Fruit fly (Drosophila melanogaster) whole organism, embryonic: ENCODE data around the gene CG10338.

Experiments
- Blimp-1 ChIP-seq: fragments of 200-800 bp; sonication (Bioruptor generic); optimal IDR thresholded peaks from 3 replicates; lab custom pipeline; 2018; ENCODE audit warnings: missing biosample characterization, missing genetic modification characterization, mild to moderate bottlenecking, moderate library complexity, missing genetic modification reagents
- CG11398 ChIP-seq: fragments of 200-800 bp; sonication (Bioruptor generic); optimal IDR thresholded peaks from 2 replicates; lab custom pipeline; 2016; ENCODE audit warnings: missing biosample characterization, missing genetic modification characterization
- CG11456 ChIP-seq: fragments of 200-800 bp; sonication (Bioruptor generic); IDR thresholded peaks from 3 replicates; pipeline ENCODE4 v1.3.6; 2022; ENCODE audit warnings: missing biosample characterization, missing genetic modification characterization
- CG11696 ChIP-seq: fragments of 200-800 bp; sonication (Bioruptor generic); IDR thresholded peaks from 2 replicates; pipeline ENCODE4 v1.3.6; 2022; ENCODE audit warnings: missing biosample characterization, missing genetic modification characterization
- CG12219 ChIP-seq: fragments of 200-800 bp; sonication (Bioruptor generic); optimal IDR thresholded peaks from 3 replicates; lab custom pipeline; 2018; ENCODE audit warnings: missing biosample characterization, mild to moderate bottlenecking, missing genetic modification characterization
- CG12391 ChIP-seq: fragments of 200-800 bp; sonication (Bioruptor generic); optimal IDR thresholded peaks from 3 replicates; lab custom pipeline; 2018; ENCODE audit warnings: missing biosample characterization, mild to moderate bottlenecking, missing genetic modification characterization, moderate library complexity
- CG13894 ChIP-seq: fragments of 200-800 bp; sonication (Bioruptor generic); optimal IDR thresholded peaks from 3 replicates; lab custom pipeline; 2018; ENCODE audit warnings: missing biosample characterization, mild to moderate bottlenecking, missing genetic modification characterization, moderate library complexity
- CG16815 ChIP-seq: fragments of 200-800 bp; sonication (Bioruptor generic); optimal IDR thresholded peaks from 3 replicates; lab custom pipeline; 2017; ENCODE audit warnings: missing biosample characterization, mild to moderate bottlenecking, missing genetic modification characterization
- CG17802 ChIP-seq: fragments of 200-800 bp; sonication (Bioruptor generic); optimal IDR thresholded peaks from 2 replicates; lab custom pipeline; 2018; ENCODE audit warnings: missing biosample characterization, mild to moderate bottlenecking, missing genetic modification characterization, moderate library complexity
- CG18011 ChIP-seq: fragments of 200-800 bp; sonication (Bioruptor generic); optimal IDR thresholded peaks from 2 replicates; lab custom pipeline; 2017; ENCODE audit warnings: missing biosample characterization, missing genetic modification characterization, mild to moderate bottlenecking, moderate library complexity, missing genotype
- CG2199 ChIP-seq: fragments of 200-800 bp; sonication (Bioruptor generic); IDR thresholded peaks from 3 replicates; pipeline ENCODE4 v1.3.6; 2022; ENCODE audit warnings: missing biosample characterization, missing genetic modification characterization
- CG2889 ChIP-seq: fragments of 200-800 bp; sonication (Bioruptor generic); IDR thresholded peaks from 3 replicates; pipeline ENCODE4 v1.3.6; 2022; ENCODE audit warnings: missing biosample characterization, missing genetic modification characterization
- CG31388 ChIP-seq: fragments of 200-800 bp; sonication (Bioruptor generic); optimal IDR thresholded peaks from 2 replicates; lab custom pipeline; 2016; ENCODE audit warnings: missing biosample characterization, missing genetic modification characterization
- CG32532 ChIP-seq: fragments of 200-800 bp; sonication (Bioruptor generic); IDR thresholded peaks from 2 replicates; pipeline ENCODE4 v1.3.6; 2022; ENCODE audit warnings: missing biosample characterization, missing genetic modification characterization
- CG4404 ChIP-seq: fragments of 200-800 bp; sonication (Bioruptor generic); IDR thresholded peaks from 2 replicates; pipeline ENCODE4 v1.3.6; 2022; ENCODE audit warnings: missing biosample characterization, missing genetic modification characterization
- CG5180 ChIP-seq: fragments of 200-800 bp; sonication (Bioruptor generic); optimal IDR thresholded peaks from 3 replicates; lab custom pipeline; 2017; ENCODE audit warnings: missing biosample characterization, missing genetic modification characterization, mild to moderate bottlenecking, moderate library complexity, missing genetic modification reagents
- CG6654 ChIP-seq: fragments of 200-800 bp; sonication (Bioruptor generic); optimal IDR thresholded peaks from 2 replicates; lab custom pipeline; 2017; ENCODE audit warnings: missing biosample characterization, mild to moderate bottlenecking, missing genetic modification characterization
- CG7271 ChIP-seq: fragments of 200-800 bp; sonication (Bioruptor generic); optimal IDR thresholded peaks from 2 replicates; lab custom pipeline; 2018; ENCODE audit warnings: missing biosample characterization, mild to moderate bottlenecking, missing genetic modification characterization, moderate library complexity
- CG8281 ChIP-seq: fragments of 200-800 bp; sonication (Bioruptor generic); optimal IDR thresholded peaks from 2 replicates; lab custom pipeline; 2018; ENCODE audit warnings: missing biosample characterization, mild to moderate bottlenecking, missing genetic modification characterization, moderate library complexity
- CG9609 ChIP-seq: fragments of 200-800 bp; sonication (Bioruptor generic); optimal IDR thresholded peaks from 3 replicates; lab custom pipeline; 2016; ENCODE audit warnings: missing biosample characterization, missing genetic modification characterization
- CkIIα-i1 ChIP-seq: fragments of 200-800 bp; sonication (Bioruptor generic); IDR thresholded peaks from 2 replicates; pipeline ENCODE4 v1.3.6; 2022; ENCODE audit warnings: missing biosample characterization, missing genetic modification characterization
- Lhr ChIP-seq: fragments of 200-800 bp; sonication (Bioruptor generic); optimal IDR thresholded peaks from 3 replicates; lab custom pipeline; 2017; ENCODE audit warnings: mild to moderate bottlenecking, missing biosample characterization, missing genetic modification reagents, missing genetic modification characterization
- Med ChIP-seq: fragments of 200-800 bp; sonication (Bioruptor generic); peaks from one replicate; lab custom pipeline; 2016; ENCODE audit warnings: missing biosample characterization, missing genetic modification characterization, mild to moderate bottlenecking, inconsistent platforms, moderate library complexity
- Oaz ChIP-seq: fragments of 200-800 bp; sonication (Bioruptor generic); IDR thresholded peaks from 2 replicates; pipeline ENCODE4 v1.3.6; 2022; ENCODE audit warnings: missing biosample characterization, missing genetic modification characterization
- Sox100B ChIP-seq: fragments of 200-800 bp; sonication (Bioruptor generic); optimal IDR thresholded peaks from 3 replicates; lab custom pipeline; 2018; ENCODE audit warnings: missing biosample characterization, mild to moderate bottlenecking, missing genetic modification characterization
- Sry-β ChIP-seq: fragments of 200-800 bp; sonication (Bioruptor generic); optimal IDR thresholded peaks from 2 replicates; lab custom pipeline; 2018; ENCODE audit warnings: missing biosample characterization, mild to moderate bottlenecking, missing genetic modification characterization, moderate library complexity
- Taf1 ChIP-seq: fragments of 200-800 bp; sonication (Bioruptor generic); IDR thresholded peaks from 2 replicates; pipeline ENCODE4 v1.3.6; 2022; ENCODE audit warnings: missing biosample characterization, missing genetic modification characterization
- YL-1 ChIP-seq: fragments of 200-800 bp; sonication (Bioruptor generic); optimal IDR thresholded peaks from 3 replicates; lab custom pipeline; 2017; ENCODE audit warnings: missing biosample characterization, mild to moderate bottlenecking, missing genetic modification characterization
- abd-A ChIP-seq: fragments of 200-800 bp; sonication (Bioruptor generic); optimal IDR thresholded peaks from 3 replicates; lab custom pipeline; 2019; ENCODE audit warnings: missing biosample characterization, mild to moderate bottlenecking, missing genetic modification characterization, moderate library complexity
- bbx ChIP-seq: fragments of 200-800 bp; sonication (Bioruptor generic); IDR thresholded peaks from 2 replicates; pipeline ENCODE4 v1.3.6; 2022; ENCODE audit warnings: missing biosample characterization, missing genetic modification characterization; ENCODE audit not compliant: partially characterized antibody
- bcd ChIP-seq: fragments of 200-800 bp; sonication (Bioruptor generic); optimal IDR thresholded peaks from 2 replicates; lab custom pipeline; 2017; ENCODE audit warnings: missing biosample characterization, mild to moderate bottlenecking, missing genetic modification characterization
- chn ChIP-seq: fragments of 200-800 bp; sonication (Bioruptor generic); optimal IDR thresholded peaks from 2 replicates; lab custom pipeline; 2016; ENCODE audit warnings: missing biosample characterization, missing genetic modification characterization
- ci ChIP-seq: fragments of 200-800 bp; sonication (Bioruptor generic); IDR thresholded peaks from 3 replicates; pipeline ENCODE4 v1.3.6; 2022; ENCODE audit warnings: missing biosample characterization, missing genetic modification characterization
- crp ChIP-seq, 2 experiments: fragments of 200-800 bp; sonication (Bioruptor generic); optimal IDR thresholded peaks; 2 replicates in 1 of 2; 3 replicates in 1 of 2; lab custom pipeline; 2017; ENCODE audit warnings: missing biosample characterization in 2 of 2, missing genetic modification characterization in 2 of 2, mild to moderate bottlenecking in 1 of 2, moderate library complexity in 1 of 2
- dysf ChIP-seq: fragments of 200-800 bp; sonication (Bioruptor generic); IDR thresholded peaks from 3 replicates; pipeline ENCODE4 v1.3.6; 2022; ENCODE audit warnings: missing biosample characterization, missing genetic modification characterization
- esg ChIP-seq: fragments of 200-800 bp; sonication (Bioruptor generic); conservative IDR thresholded peaks from 2 replicates; pipeline ENCODE4 v1.3.6; 2022; ENCODE audit warnings: missing biosample characterization, missing genetic modification characterization
- gfzf ChIP-seq: fragments of 200-800 bp; sonication (Bioruptor generic); optimal IDR thresholded peaks from 2 replicates; lab custom pipeline; 2016; ENCODE audit warnings: missing biosample characterization, mild to moderate bottlenecking, missing genetic modification characterization, moderate library complexity
- gsb-n ChIP-seq: fragments of 200-800 bp; sonication (Bioruptor generic); optimal IDR thresholded peaks from 3 replicates; lab custom pipeline; 2018; ENCODE audit warnings: missing biosample characterization, mild to moderate bottlenecking, missing genetic modification characterization
- hb ChIP-seq: fragments of 200-800 bp; sonication (Bioruptor generic); IDR thresholded peaks from 3 replicates; pipeline ENCODE4 v1.3.6; 2022; ENCODE audit warnings: missing biosample characterization, missing genetic modification characterization; ENCODE audit not compliant: partially characterized antibody
- p53 ChIP-seq: fragments of 200-800 bp; sonication (Bioruptor generic); optimal IDR thresholded peaks from 2 replicates; lab custom pipeline; 2016; ENCODE audit warnings: missing biosample characterization, missing genetic modification characterization
- pho ChIP-seq: fragments of 200-800 bp; sonication (Bioruptor generic); optimal IDR thresholded peaks from 2 replicates; lab custom pipeline; 2016; ENCODE audit warnings: missing biosample characterization, missing genetic modification characterization
- pros ChIP-seq: fragments of 200-800 bp; sonication (Bioruptor generic); optimal IDR thresholded peaks from 3 replicates; lab custom pipeline; 2019; ENCODE audit warnings: missing biosample characterization, mild to moderate bottlenecking, missing genetic modification characterization, moderate library complexity
- pum ChIP-seq: fragments of 200-800 bp; sonication (Bioruptor generic); optimal IDR thresholded peaks from 2 replicates; lab custom pipeline; 2016; ENCODE audit warnings: missing biosample characterization, missing genetic modification characterization
- salm ChIP-seq: fragments of 200-800 bp; sonication (Bioruptor generic); optimal IDR thresholded peaks from 2 replicates; lab custom pipeline; 2018; ENCODE audit warnings: missing biosample characterization, mild to moderate bottlenecking, missing genetic modification characterization
- slp2 ChIP-seq: fragments of 200-800 bp; sonication (Bioruptor generic); optimal IDR thresholded peaks from 2 replicates; lab custom pipeline; 2016; ENCODE audit warnings: missing biosample characterization, missing genetic modification characterization
- sna ChIP-seq: fragments of 200-800 bp; sonication (Bioruptor generic); IDR thresholded peaks from 2 replicates; pipeline ENCODE4 v1.3.6; 2022; ENCODE audit warnings: missing biosample characterization, missing genetic modification characterization; ENCODE audit not compliant: partially characterized antibody
- sr ChIP-seq: fragments of 200-800 bp; sonication (Bioruptor generic); IDR thresholded peaks from 3 replicates; pipeline ENCODE4 v1.3.6; 2022; ENCODE audit warnings: missing biosample characterization, missing genetic modification characterization
- unc-4 ChIP-seq: fragments of 200-800 bp; sonication (Bioruptor generic); IDR thresholded peaks from 2 replicates; pipeline ENCODE4 v1.3.6; 2022; ENCODE audit warnings: missing biosample characterization, missing genetic modification characterization; ENCODE audit not compliant: partially characterized antibody

Gene CG10338

DNA sequence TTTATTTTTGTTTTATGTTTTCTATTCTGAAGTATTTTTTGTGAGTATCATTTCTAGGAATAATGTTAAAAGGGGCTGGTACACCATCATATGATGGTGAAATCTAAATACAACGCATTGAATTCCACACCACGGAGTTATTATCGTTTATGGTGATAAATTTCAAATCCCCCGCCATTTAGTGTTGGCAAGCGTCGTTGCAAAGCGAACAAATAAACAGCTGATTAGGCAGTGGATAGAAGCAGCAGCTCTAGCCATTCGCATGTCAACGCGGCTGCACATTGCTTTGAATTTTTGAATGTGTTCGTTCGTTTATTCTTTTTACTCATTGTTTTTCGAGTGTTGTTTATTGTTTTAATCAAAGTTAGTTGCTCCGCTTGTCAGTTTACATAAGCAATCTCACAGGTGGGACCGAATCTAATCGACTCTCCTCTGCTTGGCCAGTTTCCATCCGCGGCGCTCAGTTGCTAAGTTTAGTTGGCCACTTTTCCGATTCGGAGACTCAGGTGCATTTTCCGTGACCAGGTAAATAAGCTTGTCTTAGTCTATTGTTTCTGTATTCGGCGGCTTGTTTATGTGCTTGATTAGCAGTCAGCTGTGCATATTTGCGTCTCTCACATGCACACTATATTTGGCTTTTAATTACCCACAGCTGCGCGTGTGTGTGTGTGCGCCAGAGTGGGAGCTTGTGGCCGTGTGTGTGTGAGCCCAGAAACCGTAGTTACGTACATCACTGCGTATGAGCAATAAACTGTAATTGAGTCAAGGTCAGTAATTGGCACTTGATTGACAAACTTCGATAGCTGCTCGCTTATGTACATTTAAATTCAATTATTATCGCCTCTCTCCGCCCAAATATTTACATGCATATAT is 18.3 kb upstream of the CG10338 start, which contains the start of the genes Mst36Fa and CG31751 (continued):
- no peak for TF ChIP-seq esg
- TF ChIP-seq CG16815 (GFP tag; lab: Kevin White, UChicago): no peak
- TF ChIP-seq CG7271: no peak
- no peak for TF ChIP-seq sna (GFP tag; lab: Robert Waterston, UW)
- peak; percentile 62 for TF ChIP-seq Sry-β
- TF ChIP-seq pros (GFP tag; lab: Kevin White, UChicago): no peak
- TF ChIP-seq salm (tag; lab: Kevin White, UChicago): peak; percentile 73
- peak; percentile 6; the same call in 1 of the 2 replicates for TF ChIP-seq CG32532
- TF ChIP-seq bbx: no peak
- peak; percentile 71 for TF ChIP-seq pho (GFP tag; lab: Kevin White, UChicago)
- peak; percentile 45; the same call in 2 of the 3 replicates for TF ChIP-seq sr (GFP tag; lab: Robert Waterston, UW)
- no peak for TF ChIP-seq hb
- peak; percentile 79 for TF ChIP-seq Blimp-1 (GFP tag; lab: Kevin White, UChicago)
- TF ChIP-seq CG18011: peak; percentile 41
- peak; percentile 94 for TF ChIP-seq Med (GFP tag; lab: Kevin White, UChicago)
- TF ChIP-seq pum (GFP tag; lab: Kevin White, UChicago): peak; percentile 54
- TF ChIP-seq CG11696 (GFP tag; lab: Robert Waterston, UW): peak; percentile 55; the same call in 1 of the 2 replicates
- peak; percentile 80 for TF ChIP-seq CG5180 (GFP tag; lab: Kevin White, UChicago)
- peak; percentile 56; the same call in 1 of the 3 replicates for TF ChIP-seq dysf (GFP tag; lab: Robert Waterston, UW)
- peak; percentile 49; the same call in 1 of the 2 replicates for TF ChIP-seq CkIIα-i1 (GFP tag; lab: Robert Waterston, UW)
- TF ChIP-seq CG2889 (GFP tag; lab: Robert Waterston, UW): no peak
- peak; percentile 83 for TF ChIP-seq CG11456 (GFP tag; lab: Robert Waterston, UW)
- TF ChIP-seq Taf1: 0 out of 2 replicates have a peak, but pooled peaks have one; percentile 15
- TF ChIP-seq bcd (GFP tag; lab: Kevin White, UChicago): peak; percentile 72
- TF ChIP-seq Sox100B: peak; percentile 86
- no peak for TF ChIP-seq slp2 (GFP tag; lab: Kevin White, UChicago)
- TF ChIP-seq gfzf (GFP tag; lab: Kevin White, UChicago): peak; percentile 54
- peak; percentile 71 for TF ChIP-seq CG9609 (GFP tag; lab: Kevin White, UChicago)
- TF ChIP-seq abd-A (tag; lab: Kevin White, UChicago): no peak
- TF ChIP-seq CG12219 (GFP tag; lab: Kevin White, UChicago): peak; percentile 82
- no peak for TF ChIP-seq CG2199 (GFP tag; lab: Robert Waterston, UW)
- TF ChIP-seq CG12391 (tag; lab: Kevin White, UChicago): peak; percentile 44
- TF ChIP-seq ci (GFP tag; lab: Robert Waterston, UW): peak; percentile 83
- TF ChIP-seq unc-4 (GFP tag; lab: Robert Waterston, UW): no peak
- peak; percentile 81 for TF ChIP-seq CG11398
- no peak for TF ChIP-seq CG31388 (GFP tag; lab: Kevin White, UChicago)
- TF ChIP-seq Oaz (GFP tag; lab: Robert Waterston, UW): no peak
- TF ChIP-seq p53 (GFP tag; lab: Kevin White, UChicago): peak; percentile 63
- TF ChIP-seq CG6654 (GFP tag; lab: Kevin White, UChicago): peak; percentile 29
- no peak for TF ChIP-seq gsb-n
- peak; percentile 82 for TF ChIP-seq YL-1 (GFP tag; lab: Kevin White, UChicago)
- peak; percentile 68 for TF ChIP-seq CG13894 (tag; lab: Kevin White, UChicago)
- no peak for TF ChIP-seq CG4404 (GFP tag; lab: Robert Waterston, UW)
- TF ChIP-seq Lhr (GFP tag; lab: Kevin White, UChicago): peak; percentile 44
- peak; percentile 29 for TF ChIP-seq CG17802 (tag; lab: Kevin White, UChicago)
- peak; percentile 34 for TF ChIP-seq chn (GFP tag; lab: Kevin White, UChicago)
- TF ChIP-seq crp (GFP tag; optimal IDR thresholded peaks at IDR 0.05; lab: Kevin White, UChicago): peak; percentile 90 to 98
- peak; percentile 64 for TF ChIP-seq CG8281 (tag; lab: Kevin White, UChicago)
